Worm (Caenorhabditis elegans) whole organism, young adult: ENCODE results near the gene EGAP2.2.
A peak's percentile ranks its signal among the peaks of the same experiment; 100 is the strongest.

Source experiments
- F10E7.11 ChIP-seq: sonication (generic microtip); optimal IDR thresholded peaks from 2 replicates; lab custom pipeline; 2017; ENCODE audit warnings: mild to moderate bottlenecking, missing genetic modification characterization, moderate library complexity, missing compliant biosample characterization
- F55B11.4 ChIP-seq: sonication (generic microtip); optimal IDR thresholded peaks from 2 replicates; lab custom pipeline; 2016; ENCODE audit warnings: missing compliant biosample characterization, missing genetic modification characterization, borderline replicate concordance; ENCODE audit not compliant: insufficient read depth
- F57C9.4 ChIP-seq: sonication (generic microtip); optimal IDR thresholded peaks from 2 replicates; lab custom pipeline; 2017; ENCODE audit warnings: mild to moderate bottlenecking, missing genetic modification characterization, missing compliant biosample characterization
- T07F8.4 ChIP-seq: sonication (generic microtip); optimal IDR thresholded peaks from 2 replicates; lab custom pipeline; 2016; ENCODE audit warnings: mild to moderate bottlenecking, missing genetic modification characterization, moderate library complexity, missing compliant biosample characterization
- ama-1 ChIP-seq, 3 experiments: fragments of 150-350 bp in 1 of 3; sonication (generic microtip) in 2 of 3; optimal IDR thresholded peaks; 2 replicates each; lab custom pipeline; 2014 to 2018; ENCODE audit warnings: missing biosample characterization in 2 of 3, missing genetic modification characterization in 2 of 3, missing genetic modification reagents in 2 of 3
- chd-7 ChIP-seq: sonication (generic microtip); optimal IDR thresholded peaks from 2 replicates; lab custom pipeline; 2016; ENCODE audit warnings: mild to moderate bottlenecking, missing genetic modification characterization, moderate library complexity, missing compliant biosample characterization
- ets-4 ChIP-seq: fragments of 200-800 bp; sonication (Bioruptor generic); optimal IDR thresholded peaks from 2 replicates; lab custom pipeline; 2018; ENCODE audit warnings: mild to moderate bottlenecking, missing genetic modification characterization, missing compliant biosample characterization
- him-1 ChIP-seq: sonication (generic microtip); optimal IDR thresholded peaks from 2 replicates; lab custom pipeline; 2016; ENCODE audit warnings: missing genotype, missing genetic modification reagents, missing genetic modification characterization, missing compliant biosample characterization
- let-607 ChIP-seq, 2 experiments: fragments of 200-800 bp in 1 of 2; sonication (Bioruptor generic) in 1 of 2; sonication (generic microtip) in 1 of 2; optimal IDR thresholded peaks; 2 replicates each; lab custom pipeline; 2016 to 2018; ENCODE audit warnings: mild to moderate bottlenecking in 2 of 2, missing compliant biosample characterization in 2 of 2, missing genetic modification characterization in 2 of 2, moderate library complexity in 2 of 2, missing genotype in 1 of 2
- lsl-1 ChIP-seq: fragments of 200-800 bp; sonication (Bioruptor generic); optimal IDR thresholded peaks from 2 replicates; lab custom pipeline; 2018; ENCODE audit warnings: mild to moderate bottlenecking, missing genetic modification characterization, moderate library complexity, missing compliant biosample characterization
- madf-10 ChIP-seq: sonication (generic microtip); optimal IDR thresholded peaks from 2 replicates; lab custom pipeline; 2016; ENCODE audit warnings: mild to moderate bottlenecking, missing genetic modification characterization, missing compliant biosample characterization
- mcd-1 ChIP-seq: fragments of 200-800 bp; sonication (Bioruptor generic); IDR thresholded peaks from 2 replicates; pipeline ENCODE4 v1.3.6; 2022; ENCODE audit warnings: missing genetic modification reagents, missing genetic modification characterization, missing compliant biosample characterization
- pha-4 ChIP-seq: fragments of 150-350 bp; sonication (generic microtip); optimal IDR thresholded peaks from 2 replicates; lab custom pipeline; 2014; ENCODE audit warnings: missing biosample characterization, missing genetic modification reagents, missing genetic modification characterization
- tbx-9 ChIP-seq: sonication (generic microtip); optimal IDR thresholded peaks from 2 replicates; lab custom pipeline; 2016; ENCODE audit warnings: borderline replicate concordance, missing genetic modification characterization, inconsistent platforms, missing compliant biosample characterization

DNA sequence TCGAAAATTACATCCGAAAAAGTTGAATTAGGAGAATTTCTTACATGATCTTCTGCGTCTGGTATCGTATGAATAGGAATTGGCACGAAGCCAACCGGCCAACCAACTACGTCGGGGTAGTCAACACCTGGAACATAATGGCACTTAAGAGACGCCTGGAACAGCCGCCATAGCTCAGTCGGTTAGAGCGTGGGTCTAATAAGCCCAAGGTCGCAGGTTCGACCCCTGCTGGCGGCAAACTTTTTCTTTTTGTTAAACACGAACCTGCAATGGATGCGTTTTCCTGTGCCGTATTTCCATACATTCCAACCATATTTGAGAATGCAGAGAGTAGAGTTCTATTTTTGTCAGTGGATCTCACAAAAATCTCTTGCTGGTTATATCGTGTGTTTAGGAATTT is 8.0 kb downstream of the EGAP2.2 start:
- no peak for TF ChIP-seq T07F8.4 (tag; lab: Kevin White, UChicago)
- TF ChIP-seq ets-4 (GFP tag; lab: Kevin White, UChicago) = no peak
- no peak for TF ChIP-seq F57C9.4
- no peak for TF ChIP-seq ama-1 (optimal IDR thresholded peaks at IDR 0.05; lab: Kevin White, UChicago)
- TF ChIP-seq ama-1 (GFP tag; optimal IDR thresholded peaks at IDR 0.05; lab: Kevin White, UChicago) = no peak
- TF ChIP-seq pha-4 = no peak
- TF ChIP-seq tbx-9 (tag; lab: Kevin White, UChicago) = no peak
- TF ChIP-seq chd-7 (tag; lab: Kevin White, UChicago) = no peak
- TF ChIP-seq F55B11.4 (tag; lab: Kevin White, UChicago) = no peak
- no peak for TF ChIP-seq madf-10 (tag; lab: Kevin White, UChicago)
- no peak for TF ChIP-seq mcd-1 (GFP tag; lab: Robert Waterston, UW)
- TF ChIP-seq lsl-1 (GFP tag; lab: Kevin White, UChicago) = peak; percentile 31
- no peak for TF ChIP-seq let-607 (tag; optimal IDR thresholded peaks at IDR 0.05; lab: Kevin White, UChicago)
- peak; percentile 70 for TF ChIP-seq him-1
- TF ChIP-seq F10E7.11 (tag; lab: Kevin White, UChicago) = no peak
